Fruit fly (Drosophila melanogaster) whole organism, wandering third instar larva: ENCODE data around the gene ato.
A peak's percentile ranks its signal among the peaks of the same experiment; 100 is the strongest.

Source experiments
- Abd-B ChIP-seq: fragments of >200 bp; optimal IDR thresholded peaks from 2 replicates; lab custom pipeline; 2017; ENCODE audit warnings: missing biosample characterization, missing genetic modification characterization
- CG32264 ChIP-seq: fragments of 200-800 bp; sonication (Bioruptor generic); optimal IDR thresholded peaks from 2 replicates; lab custom pipeline; 2016; ENCODE audit warnings: missing biosample characterization, missing genetic modification characterization
- CG9705 ChIP-seq: fragments of 200-800 bp; sonication (Bioruptor generic); optimal IDR thresholded peaks from 2 replicates; lab custom pipeline; 2018; ENCODE audit warnings: missing biosample characterization, mild to moderate bottlenecking, missing genetic modification characterization
- CrebA ChIP-seq: fragments of 200-800 bp; sonication (Bioruptor generic); optimal IDR thresholded peaks from 2 replicates; lab custom pipeline; 2016; ENCODE audit warnings: missing biosample characterization, mild to moderate bottlenecking, missing genetic modification characterization, borderline replicate concordance
- Dfd ChIP-seq: fragments of >200 bp; optimal IDR thresholded peaks from 2 replicates; lab custom pipeline; 2017; ENCODE audit warnings: missing biosample characterization, missing genetic modification characterization
- Dif ChIP-seq: fragments of 200-275, 200-300 bp; sonication (Bioruptor generic); optimal IDR thresholded peaks from 2 replicates; lab custom pipeline; 2018; ENCODE audit warnings: missing biosample characterization, missing genetic modification characterization; ENCODE audit not compliant: partially characterized antibody
- GATAd ChIP-seq: sonication (Bioruptor generic); optimal IDR thresholded peaks from 2 replicates; lab custom pipeline; 2016; ENCODE audit warnings: missing biosample characterization, missing genetic modification characterization
- HLH106 ChIP-seq: fragments of 200-800 bp; optimal IDR thresholded peaks from 3 replicates; lab custom pipeline; 2019; ENCODE audit warnings: missing biosample characterization, mild to moderate bottlenecking, missing genetic modification characterization, moderate library complexity
- Hnf4 ChIP-seq: fragments of 200-800 bp; sonication (Bioruptor generic); optimal IDR thresholded peaks from 2 replicates; lab custom pipeline; 2016; ENCODE audit warnings: missing biosample characterization, mild to moderate bottlenecking, missing genetic modification characterization
- Hr83 ChIP-seq: fragments of 200-300 bp; sonication (Bioruptor generic); optimal IDR thresholded peaks from 2 replicates; lab custom pipeline; 2016; ENCODE audit warnings: missing biosample characterization, mild to moderate bottlenecking, missing genetic modification characterization, moderate library complexity; ENCODE audit not compliant: poor library complexity, severe bottlenecking
- Jra ChIP-seq: sonication (Bioruptor generic); optimal IDR thresholded peaks from 2 replicates; lab custom pipeline; 2016; ENCODE audit warnings: missing biosample characterization, missing genetic modification characterization
- Mio ChIP-seq: sonication (Bioruptor generic); optimal IDR thresholded peaks from 2 replicates; lab custom pipeline; 2016; ENCODE audit warnings: missing biosample characterization, missing genetic modification characterization
- Myc ChIP-seq: fragments of >200 bp; optimal IDR thresholded peaks from 2 replicates; lab custom pipeline; 2017
- N ChIP-seq: fragments of >200 bp; optimal IDR thresholded peaks from 2 replicates; lab custom pipeline; 2018; ENCODE audit warnings: missing biosample characterization, missing external identifiers, missing genetic modification characterization
- OdsH ChIP-seq: fragments of 200-800 bp; sonication (Bioruptor generic); optimal IDR thresholded peaks from 2 replicates; lab custom pipeline; 2016; ENCODE audit warnings: missing biosample characterization, mild to moderate bottlenecking, missing genetic modification characterization
- Rel ChIP-seq, 2 experiments: fragments of 200-800 bp; sonication (Bioruptor generic) in 1 of 2; optimal IDR thresholded peaks; 2 replicates in 1 of 2; 3 replicates in 1 of 2; lab custom pipeline; 2016 to 2019; ENCODE audit warnings: mild to moderate bottlenecking in 2 of 2, missing biosample characterization in 2 of 2, missing genetic modification characterization in 2 of 2, moderate library complexity in 1 of 2
- Sp1 ChIP-seq: fragments of 200-800 bp; sonication (Bioruptor generic); optimal IDR thresholded peaks from 3 replicates; lab custom pipeline; 2019; ENCODE audit warnings: missing biosample characterization, mild to moderate bottlenecking, missing genetic modification characterization, moderate library complexity
- Vsx2 ChIP-seq: fragments of 200-300, 225-300 bp; sonication (Bioruptor generic); optimal IDR thresholded peaks from 2 replicates; lab custom pipeline; 2018; ENCODE audit warnings: missing biosample characterization, missing genetic modification characterization; ENCODE audit not compliant: partially characterized antibody
- brk ChIP-seq: fragments of 200-800 bp; sonication (Bioruptor generic); optimal IDR thresholded peaks from 2 replicates; lab custom pipeline; 2016; ENCODE audit warnings: missing biosample characterization, mild to moderate bottlenecking, missing genetic modification characterization
- dl ChIP-seq, 2 experiments: fragments of 175-275, 200-275 bp in 1 of 2; fragments of 200-275 bp in 1 of 2; sonication (Bioruptor generic); optimal IDR thresholded peaks; lab custom pipeline; 2018; ENCODE audit warnings: mild to moderate bottlenecking in 2 of 2, missing biosample characterization in 2 of 2, missing genetic modification characterization in 2 of 2, moderate library complexity in 2 of 2; ENCODE audit not compliant: partially characterized antibody in 2 of 2, insufficient read depth in 1 of 2
- dmrt93B ChIP-seq: fragments of 200-800 bp; sonication (Bioruptor generic); optimal IDR thresholded peaks from 2 replicates; lab custom pipeline; 2018; ENCODE audit warnings: missing biosample characterization, mild to moderate bottlenecking, missing genetic modification characterization
- dsf ChIP-seq: sonication (Bioruptor generic); optimal IDR thresholded peaks from 2 replicates; lab custom pipeline; 2016; ENCODE audit warnings: missing biosample characterization, missing genetic modification characterization, borderline replicate concordance
- ey ChIP-seq: fragments of 200-800 bp; sonication (Bioruptor generic); optimal IDR thresholded peaks from 2 replicates; lab custom pipeline; 2016; ENCODE audit warnings: missing biosample characterization, missing genetic modification characterization
- foxo ChIP-seq, 2 experiments: fragments of 200-800 bp; sonication (Bioruptor generic); optimal IDR thresholded peaks; 2 replicates in 1 of 2; 3 replicates in 1 of 2; lab custom pipeline; 2016 to 2017; ENCODE audit warnings: missing biosample characterization in 2 of 2, missing genetic modification characterization in 2 of 2
- fru ChIP-seq: fragments of 200-800 bp; sonication (Bioruptor generic); optimal IDR thresholded peaks from 3 replicates; lab custom pipeline; 2016; ENCODE audit warnings: missing biosample characterization, mild to moderate bottlenecking, missing genetic modification characterization
- h ChIP-seq: fragments of 200-800 bp; sonication (Bioruptor generic); optimal IDR thresholded peaks from 3 replicates; lab custom pipeline; 2016; ENCODE audit warnings: missing biosample characterization, mild to moderate bottlenecking, missing genetic modification characterization
- jim ChIP-seq: fragments of 175-275, 200-325 bp; sonication (Bioruptor generic); optimal IDR thresholded peaks from 2 replicates; lab custom pipeline; 2016; ENCODE audit warnings: missing biosample characterization, mild to moderate bottlenecking, missing genetic modification characterization
- lola ChIP-seq: fragments of >200 bp; optimal IDR thresholded peaks from 2 replicates; lab custom pipeline; 2017; ENCODE audit warnings: missing biosample characterization, missing genetic modification characterization
- pan ChIP-seq: fragments of >200 bp; optimal IDR thresholded peaks from 2 replicates; lab custom pipeline; 2017
- psq ChIP-seq: fragments of 200-800 bp; sonication (Bioruptor generic); optimal IDR thresholded peaks from 3 replicates; lab custom pipeline; 2017; ENCODE audit warnings: missing biosample characterization, mild to moderate bottlenecking, missing genetic modification characterization, moderate library complexity
- rgr ChIP-seq: fragments of 200-800 bp; sonication (Bioruptor generic); optimal IDR thresholded peaks from 3 replicates; lab custom pipeline; 2016; ENCODE audit warnings: missing biosample characterization, mild to moderate bottlenecking, missing genetic modification characterization
- sage ChIP-seq: fragments of 200-800 bp; sonication (Bioruptor generic); optimal IDR thresholded peaks from 2 replicates; lab custom pipeline; 2016; ENCODE audit warnings: missing biosample characterization, mild to moderate bottlenecking, missing genetic modification characterization
- sv ChIP-seq: fragments of 200-800 bp; sonication (Bioruptor generic); optimal IDR thresholded peaks from 3 replicates; lab custom pipeline; 2016; ENCODE audit warnings: missing biosample characterization, missing genetic modification characterization
- tai ChIP-seq: sonication (Bioruptor generic); optimal IDR thresholded peaks from 2 replicates; lab custom pipeline; 2016; ENCODE audit warnings: missing biosample characterization, missing genetic modification characterization
- usp ChIP-seq: fragments of >200 bp; optimal IDR thresholded peaks from 2 replicates; lab custom pipeline; 2017; ENCODE audit warnings: missing biosample characterization, missing genetic modification characterization
- woc ChIP-seq: sonication (Bioruptor generic); optimal IDR thresholded peaks from 2 replicates; lab custom pipeline; 2016; ENCODE audit warnings: missing biosample characterization, mild to moderate bottlenecking, missing genetic modification characterization

ato gene

dm6 chr3R:8312037-8312436 lies 34.2 kb downstream of the ato start, which contains the start of the genes CG11694 and CG11698:
CG11694 (minus strand) TSS chr3R:8312137.
CG11698 (plus strand) TSS chr3R:8312188.
- TF ChIP-seq pan (lab: Kevin White, UChicago), result no peak
- TF ChIP-seq usp, result no peak
- no peak for TF ChIP-seq CG9705 (GFP tag; lab: Kevin White, UChicago)
- TF ChIP-seq Myc (lab: Kevin White, UChicago), result no peak
- TF ChIP-seq Abd-B (GFP tag; lab: Kevin White, UChicago), result no peak
- no peak for TF ChIP-seq sv (GFP tag; lab: Kevin White, UChicago)

DNA sequence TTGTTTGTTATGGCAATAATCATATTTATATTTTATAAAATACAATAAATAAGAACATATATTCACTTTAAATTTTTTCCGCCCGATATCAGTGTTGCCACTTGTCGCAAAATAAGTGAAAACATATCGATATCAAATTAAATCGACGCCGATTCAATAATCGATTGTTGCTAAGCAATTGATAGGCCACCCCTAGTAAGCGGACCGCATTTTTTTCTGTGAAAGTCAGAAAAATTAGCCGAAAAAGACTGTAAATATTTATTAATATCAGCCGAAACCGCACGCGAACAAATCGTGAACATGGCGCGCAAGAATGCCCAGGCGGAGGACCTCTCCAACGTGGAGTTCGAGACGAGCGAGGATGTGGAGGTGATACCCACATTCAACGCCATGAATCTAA lies 35.2 kb downstream of the ato start, which contains the start of gene CG7483:
Gene CG7483 (plus strand): TSS at position 171 of the 400 bp plus-strand sequence.
- TF ChIP-seq CG9705 (GFP tag; lab: Kevin White, UChicago), result no peak
- no peak for TF ChIP-seq Mio (GFP tag; lab: Kevin White, UChicago)
- TF ChIP-seq Dfd (GFP tag; lab: Kevin White, UChicago), result no peak
- no peak for TF ChIP-seq brk (GFP tag; lab: Kevin White, UChicago)
- no peak for TF ChIP-seq Hr83 (GFP tag; lab: Kevin White, UChicago)
- no peak for TF ChIP-seq Rel (GFP tag; optimal IDR thresholded peaks at IDR 0.05; lab: Kevin White, UChicago)
- TF ChIP-seq Rel (tag; optimal IDR thresholded peaks at IDR 0.05; lab: Kevin White, UChicago), result no peak
- no peak for TF ChIP-seq CrebA
- TF ChIP-seq sv (GFP tag; lab: Kevin White, UChicago), result no peak
- TF ChIP-seq usp, result no peak
- no peak for TF ChIP-seq Vsx2
- TF ChIP-seq Sp1 (GFP tag; lab: Kevin White, UChicago), result no peak
- no peak for TF ChIP-seq dl (GFP tag; optimal IDR thresholded peaks at IDR 0.05; lab: Kevin White, UChicago; ENCODE audit: insufficient read depth in 1 of 2, partially characterized antibody in 2 of 2)
- TF ChIP-seq CG32264 (GFP tag; lab: Kevin White, UChicago), result no peak
- TF ChIP-seq lola, result no peak
- TF ChIP-seq jim (GFP tag; lab: Kevin White, UChicago), result no peak

DNA sequence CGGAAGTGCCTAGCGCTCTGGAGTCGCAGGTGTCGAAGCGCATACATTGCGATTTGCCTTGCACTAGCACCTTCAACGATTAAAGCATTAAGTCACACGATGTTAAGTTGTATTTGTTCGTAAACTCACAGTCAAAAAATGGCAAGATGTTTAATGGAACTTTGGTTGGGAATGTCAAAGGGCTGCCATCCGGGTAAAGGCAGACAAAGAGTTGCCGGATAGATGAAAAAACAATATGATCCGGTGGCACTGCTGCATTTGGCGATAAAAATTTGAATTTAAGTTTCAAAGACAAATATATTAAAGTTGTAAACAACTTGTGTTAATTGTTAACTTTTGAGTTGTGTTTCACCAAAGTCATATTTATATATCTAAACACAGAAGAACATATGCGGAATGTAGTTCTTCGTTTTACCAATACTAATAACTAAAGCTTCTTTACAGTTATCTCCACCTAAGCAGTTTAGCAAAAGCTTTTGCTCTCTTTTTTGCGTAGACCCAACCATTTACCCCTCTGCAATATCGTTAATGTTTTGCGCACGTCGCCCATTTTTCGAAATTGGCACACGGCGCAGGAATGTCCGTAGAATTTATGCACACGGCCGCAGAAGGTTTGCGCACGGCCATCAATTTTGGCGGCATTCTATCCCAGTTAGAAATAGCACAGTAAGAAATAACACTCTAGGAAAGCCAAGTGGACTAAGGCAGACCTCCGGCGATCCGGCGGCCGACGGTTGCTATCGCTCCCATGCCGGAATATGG lies 38.7 kb downstream of the ato start, which contains the start of gene Coq2:
Gene Coq2 (minus strand): TSS at position 200 of the 762 bp plus-strand sequence.
- no peak for TF ChIP-seq Mio (GFP tag; lab: Kevin White, UChicago)
- peak; percentile 100 for TF ChIP-seq Vsx2
- TF ChIP-seq psq, result no peak
- no peak for TF ChIP-seq Sp1 (GFP tag; lab: Kevin White, UChicago)
- no peak for TF ChIP-seq sage (GFP tag; lab: Kevin White, UChicago)
- no peak for TF ChIP-seq Rel (GFP tag; optimal IDR thresholded peaks at IDR 0.05; lab: Kevin White, UChicago)
- no peak for TF ChIP-seq Rel (tag; optimal IDR thresholded peaks at IDR 0.05; lab: Kevin White, UChicago)
- TF ChIP-seq ey (GFP tag; lab: Kevin White, UChicago), result no peak
- TF ChIP-seq CrebA, result no peak
- no peak for TF ChIP-seq h (GFP tag; lab: Kevin White, UChicago)
- peak; percentile 100 for TF ChIP-seq Dif (GFP tag; lab: Kevin White, UChicago)
- no peak for TF ChIP-seq Abd-B (GFP tag; lab: Kevin White, UChicago)
- TF ChIP-seq dl (GFP tag; optimal IDR thresholded peaks at IDR 0.05; lab: Kevin White, UChicago; ENCODE audit: insufficient read depth in 1 of 2, partially characterized antibody in 2 of 2), result peak; percentile 100
- TF ChIP-seq usp, result no peak
- no peak for TF ChIP-seq foxo (GFP tag; optimal IDR thresholded peaks at IDR 0.05; lab: Kevin White, UChicago)
- TF ChIP-seq CG9705 (GFP tag; lab: Kevin White, UChicago), result no peak
- TF ChIP-seq Myc (lab: Kevin White, UChicago), result peak; percentile 28

DNA sequence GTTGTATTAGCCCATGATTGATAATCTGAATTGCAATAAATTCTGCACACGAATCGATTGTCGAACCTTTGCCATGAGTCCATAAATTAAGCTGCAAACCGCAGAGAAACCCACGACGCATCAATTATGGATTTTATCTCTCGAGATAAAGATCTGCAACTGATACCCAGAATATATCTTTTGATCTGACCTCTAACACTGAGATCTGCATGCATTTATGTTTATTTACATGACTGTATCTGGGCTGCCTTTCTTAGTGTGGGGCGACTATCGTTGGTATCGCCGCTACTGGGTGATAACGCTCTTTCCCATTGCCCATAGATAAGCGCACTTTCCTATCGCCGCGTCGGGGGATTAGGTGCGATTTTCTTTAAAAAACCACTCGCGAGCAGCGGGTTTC lies 39.4 kb downstream of the ato start, which contains the start of gene Ctr1B:
Gene Ctr1B (plus strand): TSS at position 398 of the 400 bp plus-strand sequence.
- TF ChIP-seq foxo (GFP tag; optimal IDR thresholded peaks at IDR 0.05; lab: Kevin White, UChicago) (no peak), CG9705 (GFP tag; lab: Kevin White, UChicago) (no peak), dmrt93B (GFP tag; lab: Kevin White, UChicago) (no peak), Abd-B (GFP tag; lab: Kevin White, UChicago) (no peak), CrebA (no peak), tai (GFP tag; lab: Kevin White, UChicago) (no peak), ey (GFP tag; lab: Kevin White, UChicago) (no peak), dl (GFP tag; optimal IDR thresholded peaks at IDR 0.05; lab: Kevin White, UChicago; ENCODE audit: insufficient read depth in 1 of 2, partially characterized antibody in 2 of 2) (peak in 1 of 2 experiments; percentile 9), HLH106 (tag; lab: Kevin White, UChicago) (no peak), Jra (GFP tag; lab: Kevin White, UChicago) (no peak), Hr83 (GFP tag; lab: Kevin White, UChicago) (no peak), Dif (GFP tag; lab: Kevin White, UChicago) (peak; percentile 13), Sp1 (GFP tag; lab: Kevin White, UChicago) (no peak), pan (lab: Kevin White, UChicago) (no peak), Myc (lab: Kevin White, UChicago) (no peak), Hnf4 (no peak), OdsH (GFP tag; lab: Kevin White, UChicago) (no peak), GATAd (no peak), Dfd (GFP tag; lab: Kevin White, UChicago) (no peak), Vsx2 (peak; percentile 47), rgr (GFP tag; lab: Kevin White, UChicago) (no peak), CG32264 (GFP tag; lab: Kevin White, UChicago) (no peak), fru (GFP tag; lab: Kevin White, UChicago) (no peak), N (no peak), dsf (GFP tag; lab: Kevin White, UChicago) (no peak), woc (GFP tag; lab: Kevin White, UChicago) (no peak)
